Worm (Caenorhabditis elegans) whole organism, L2 larva: ENCODE measurements around the gene T22B7.4.
A peak's percentile ranks its signal among the peaks of the same experiment; 100 is the strongest.

Source experiments
- C34F6.9 ChIP-seq: fragments of 150-350 bp; optimal IDR thresholded peaks from 2 replicates; lab custom pipeline; 2014; ENCODE audit warnings: missing biosample characterization, missing genetic modification characterization
- F13H6.1 ChIP-seq: sonication (generic microtip); optimal IDR thresholded peaks from 2 replicates; lab custom pipeline; 2016; ENCODE audit warnings: missing genetic modification characterization, missing compliant biosample characterization
- Y55F3AM.14 ChIP-seq: fragments of 200-800 bp; sonication (Bioruptor generic); optimal IDR thresholded peaks from 2 replicates; lab custom pipeline; 2018; ENCODE audit warnings: mild to moderate bottlenecking, missing genetic modification characterization, missing compliant biosample characterization
- alr-1 ChIP-seq: fragments of 150-350 bp; optimal IDR thresholded peaks from 2 replicates; lab custom pipeline; 2014; ENCODE audit warnings: missing biosample characterization, missing genetic modification characterization
- ama-1 ChIP-seq: fragments of 150-350 bp; optimal IDR thresholded peaks from 2 replicates; lab custom pipeline; 2018; ENCODE audit warnings: inconsistent platforms
- blmp-1 ChIP-seq: sonication (generic microtip); optimal IDR thresholded peaks from 2 replicates; lab custom pipeline; 2017; ENCODE audit warnings: missing genetic modification characterization, mild to moderate bottlenecking, missing compliant biosample characterization, antibody characterized with exemption, moderate library complexity; ENCODE audit not compliant: insufficient read depth
- ceh-82 ChIP-seq: fragments of 150-350 bp; optimal IDR thresholded peaks from 2 replicates; lab custom pipeline; 2014; ENCODE audit warnings: missing biosample characterization, missing genetic modification characterization
- crh-2 ChIP-seq: sonication (generic microtip); optimal IDR thresholded peaks from 2 replicates; lab custom pipeline; 2017; ENCODE audit warnings: missing biosample characterization, missing genetic modification characterization
- dmd-4 ChIP-seq: sonication (generic microtip); optimal IDR thresholded peaks from 2 replicates; lab custom pipeline; 2017; ENCODE audit warnings: missing biosample characterization, missing genetic modification characterization
- egl-27 ChIP-seq: sonication (generic microtip); optimal IDR thresholded peaks from 3 replicates; lab custom pipeline; 2017; ENCODE audit warnings: missing biosample characterization, missing genetic modification reagents, missing genetic modification characterization
- fos-1 ChIP-seq: fragments of 150-350 bp; optimal IDR thresholded peaks from 2 replicates; lab custom pipeline; 2014; ENCODE audit warnings: missing biosample characterization, missing genetic modification characterization
- lin-11 ChIP-seq: fragments of 150-350 bp; sonication (generic microtip); optimal IDR thresholded peaks from 2 replicates; lab custom pipeline; 2014; ENCODE audit warnings: missing biosample characterization, missing genetic modification characterization, inconsistent platforms, mixed read lengths
- lsy-2 ChIP-seq, 2 experiments: fragments of 150-350 bp in 1 of 2; sonication (generic microtip) in 1 of 2; optimal IDR thresholded peaks; 2 replicates each; lab custom pipeline; 2014 to 2017; ENCODE audit warnings: missing biosample characterization in 2 of 2, missing genetic modification characterization in 2 of 2
- mab-5 ChIP-seq: fragments of 150-350 bp; optimal IDR thresholded peaks from 2 replicates; lab custom pipeline; 2014; ENCODE audit warnings: missing biosample characterization, missing genetic modification characterization
- mbf-1 ChIP-seq: sonication (generic microtip); optimal IDR thresholded peaks from 2 replicates; lab custom pipeline; 2017; ENCODE audit warnings: missing biosample characterization, missing genetic modification characterization
- mdl-1 ChIP-seq, 2 experiments: fragments of 150-350 bp in 1 of 2; sonication (generic microtip) in 1 of 2; optimal IDR thresholded peaks; 2 replicates each; lab custom pipeline; 2017; ENCODE audit warnings: missing biosample characterization in 2 of 2, missing genetic modification characterization in 2 of 2
- nhr-12 ChIP-seq: fragments of 150-350 bp; optimal IDR thresholded peaks from 2 replicates; lab custom pipeline; 2014; ENCODE audit warnings: missing biosample characterization, missing genetic modification characterization
- nhr-129 ChIP-seq: fragments of 150-350 bp; optimal IDR thresholded peaks from 2 replicates; lab custom pipeline; 2014; ENCODE audit warnings: missing biosample characterization, missing genetic modification characterization
- nhr-21 ChIP-seq: fragments of 150-350 bp; optimal IDR thresholded peaks from 2 replicates; lab custom pipeline; 2014; ENCODE audit warnings: missing biosample characterization, missing genetic modification characterization
- nhr-237 ChIP-seq: fragments of 150-350 bp; optimal IDR thresholded peaks from 2 replicates; lab custom pipeline; 2014; ENCODE audit warnings: missing biosample characterization, missing genetic modification characterization
- nhr-25 ChIP-seq: fragments of 150-350 bp; sonication (generic microtip); optimal IDR thresholded peaks from 3 replicates; lab custom pipeline; 2014; ENCODE audit warnings: missing biosample characterization, missing genetic modification characterization
- nhr-6 ChIP-seq: fragments of 150-350 bp; optimal IDR thresholded peaks from 2 replicates; lab custom pipeline; 2014; ENCODE audit warnings: missing biosample characterization, missing genetic modification characterization
- peb-1 ChIP-seq: fragments of 150-350 bp; optimal IDR thresholded peaks from 2 replicates; lab custom pipeline; 2014; ENCODE audit warnings: missing biosample characterization, missing genetic modification characterization
- sem-4 ChIP-seq: fragments of 150-350 bp; optimal IDR thresholded peaks from 2 replicates; lab custom pipeline; 2014; ENCODE audit warnings: missing biosample characterization, missing genetic modification reagents, missing genetic modification characterization
- skn-1 ChIP-seq: sonication (generic microtip); optimal IDR thresholded peaks from 2 replicates; lab custom pipeline; 2017; ENCODE audit warnings: missing biosample characterization, missing genetic modification characterization
- sma-3 ChIP-seq: sonication (generic microtip); optimal IDR thresholded peaks from 2 replicates; lab custom pipeline; 2016; ENCODE audit warnings: missing genetic modification reagents, missing genetic modification characterization, missing compliant biosample characterization
- sma-9 ChIP-seq, 2 experiments: fragments of 150-350 bp in 1 of 2; sonication (generic microtip) in 1 of 2; optimal IDR thresholded peaks; 2 replicates each; lab custom pipeline; 2014 to 2016; ENCODE audit warnings: missing genetic modification characterization in 2 of 2, mild to moderate bottlenecking in 1 of 2, missing biosample characterization in 1 of 2, missing compliant biosample characterization in 1 of 2, missing genetic modification reagents in 1 of 2, moderate library complexity in 1 of 2
- unc-39 ChIP-seq: fragments of 150-350 bp; optimal IDR thresholded peaks from 2 replicates; lab custom pipeline; 2014; ENCODE audit warnings: missing biosample characterization, missing genetic modification characterization
- unc-55 ChIP-seq: fragments of 150-350 bp; sonication (generic microtip); optimal IDR thresholded peaks from 3 replicates; lab custom pipeline; 2014; ENCODE audit warnings: missing biosample characterization, missing genetic modification reagents, missing genetic modification characterization
- unc-62 ChIP-seq: fragments of 150-350 bp; optimal IDR thresholded peaks from 2 replicates; lab custom pipeline; 2014; ENCODE audit warnings: missing biosample characterization, missing genetic modification reagents, missing genetic modification characterization
- zag-1 ChIP-seq: fragments of 150-350 bp; optimal IDR thresholded peaks from 2 replicates; lab custom pipeline; 2014; ENCODE audit warnings: missing biosample characterization, missing genetic modification characterization
- ztf-1 ChIP-seq: fragments of 200-800 bp; sonication (Bioruptor generic); conservative IDR thresholded peaks from 2 replicates; pipeline ENCODE4 v1.3.6; 2022; ENCODE audit warnings: missing genetic modification characterization, missing compliant biosample characterization
- ztf-4 ChIP-seq: fragments of 150-350 bp; optimal IDR thresholded peaks from 2 replicates; lab custom pipeline; 2014; ENCODE audit warnings: missing biosample characterization, missing genetic modification characterization

Gene T22B7.4

DNA sequence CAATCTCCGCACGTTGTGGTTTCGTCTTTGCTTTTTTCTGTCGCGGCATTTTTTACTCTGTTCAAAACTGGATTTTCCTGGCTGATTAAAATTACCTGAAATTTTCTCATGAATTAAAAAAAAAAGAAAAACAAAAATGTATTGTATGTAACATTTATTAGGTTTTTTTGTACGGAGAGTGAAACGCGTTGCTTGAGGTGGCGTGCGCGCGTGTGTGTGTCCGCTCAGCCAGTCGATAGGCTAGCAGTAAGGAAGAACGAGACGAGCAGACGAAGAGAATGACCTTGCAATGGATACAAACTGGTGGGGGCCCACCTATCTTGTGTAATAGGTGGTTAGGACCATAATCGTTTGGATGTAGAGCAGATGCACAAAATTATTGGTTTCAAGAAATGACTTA, at the start of gene T22B7.4:
TSS of gene T22B7.4 (minus strand) at position 101 of the 400 bp plus-strand sequence.
- TF ChIP-seq ceh-82 (tag; lab: Kevin White, UChicago), result no peak
- no peak for TF ChIP-seq crh-2
- no peak for TF ChIP-seq mab-5 (tag; lab: Kevin White, UChicago)
- no peak for TF ChIP-seq unc-39 (tag; lab: Kevin White, UChicago)
- no peak for TF ChIP-seq Y55F3AM.14 (GFP tag; lab: Kevin White, UChicago)
- TF ChIP-seq unc-62 (GFP tag; lab: Kevin White, UChicago), result no peak
- TF ChIP-seq ztf-4, result no peak
- TF ChIP-seq sma-3, result no peak
- no peak for TF ChIP-seq alr-1 (tag; lab: Kevin White, UChicago)

DNA sequence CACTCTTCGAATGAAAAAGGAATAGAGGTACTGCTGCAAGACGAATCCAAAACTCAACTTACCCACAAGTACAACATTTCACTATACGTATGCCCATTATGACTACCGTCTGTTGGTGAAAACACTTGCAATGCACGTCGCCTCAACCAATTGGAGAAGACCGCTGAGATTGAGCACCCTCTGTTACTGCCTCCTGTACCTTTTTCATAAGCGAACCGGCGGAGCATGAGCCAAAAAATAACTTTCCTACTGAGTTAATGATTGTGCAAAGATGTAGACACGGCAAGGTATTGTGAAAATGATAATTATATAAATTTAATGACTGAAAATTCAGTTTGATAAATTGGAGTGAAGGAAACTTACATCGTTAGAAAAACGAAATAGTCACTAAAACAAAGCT, 47.9 kb upstream of the T22B7.4 start:
- TF ChIP-seq skn-1 (no peak), nhr-237 (tag; lab: Kevin White, UChicago) (no peak)

DNA sequence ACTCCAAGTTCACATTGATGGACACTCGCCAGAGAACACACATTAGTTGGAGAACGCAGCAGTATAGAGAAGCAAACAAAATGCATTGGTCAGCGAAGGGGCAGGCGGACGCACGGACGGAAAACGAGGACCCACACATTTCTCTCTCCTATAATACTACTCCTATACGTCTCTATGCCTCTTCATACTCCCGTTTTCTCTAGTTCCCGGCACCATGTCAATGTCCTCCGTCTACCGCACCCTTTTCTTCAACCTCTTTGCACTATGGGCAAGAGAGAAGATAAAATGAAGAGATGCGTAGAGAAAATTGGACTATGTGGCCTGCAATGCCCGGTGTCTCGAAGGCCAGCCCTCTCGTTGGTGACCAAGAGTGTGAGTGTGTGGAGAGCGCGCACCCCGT, 44.9 kb upstream of the T22B7.4 start, which contains the start of gene set-20:
TSS of gene set-20 (minus strand) at position 94 of the 400 bp plus-strand sequence.
- no peak for TF ChIP-seq nhr-12
- TF ChIP-seq mab-5 (tag; lab: Kevin White, UChicago), result peak; percentile 59
- no peak for TF ChIP-seq unc-55 (GFP tag; lab: Kevin White, UChicago)
- peak; percentile 66 for TF ChIP-seq nhr-21
- TF ChIP-seq crh-2, result peak; percentile 47
- TF ChIP-seq lin-11, result peak; percentile 34
- peak; percentile 57 for TF ChIP-seq sma-3
- TF ChIP-seq nhr-129, result peak; percentile 81
- TF ChIP-seq F13H6.1, result peak; percentile 90
- TF ChIP-seq peb-1 (tag; lab: Kevin White, UChicago), result peak; percentile 57
- TF ChIP-seq C34F6.9, result peak; percentile 66
- TF ChIP-seq ceh-82 (tag; lab: Kevin White, UChicago), result no peak
- peak in 1 of 2 experiments; percentile 7 for TF ChIP-seq lsy-2 (tag; optimal IDR thresholded peaks at IDR 0.05; lab: Kevin White, UChicago)
- TF ChIP-seq fos-1 (tag; lab: Kevin White, UChicago), result peak; percentile 79
- peak; percentile 76 for TF ChIP-seq egl-27 (tag; lab: Kevin White, UChicago)
- TF ChIP-seq nhr-6 (tag; lab: Kevin White, UChicago), result peak; percentile 33
- no peak for TF ChIP-seq nhr-237 (tag; lab: Kevin White, UChicago)
- peak; percentile 16 for TF ChIP-seq sem-4
- TF ChIP-seq mbf-1 (tag; lab: Kevin White, UChicago), result no peak
- peak; percentile 31 for TF ChIP-seq blmp-1 (tag; lab: Kevin White, UChicago)
- peak; percentile 46 to 52 for TF ChIP-seq mdl-1 (tag; optimal IDR thresholded peaks at IDR 0.05; lab: Kevin White, UChicago)
- TF ChIP-seq ama-1 (lab: Kevin White, UChicago), result no peak
- peak; percentile 64 for TF ChIP-seq zag-1 (tag; lab: Kevin White, UChicago)
- TF ChIP-seq ztf-1 (GFP tag; lab: Robert Waterston, UW), result no peak

DNA sequence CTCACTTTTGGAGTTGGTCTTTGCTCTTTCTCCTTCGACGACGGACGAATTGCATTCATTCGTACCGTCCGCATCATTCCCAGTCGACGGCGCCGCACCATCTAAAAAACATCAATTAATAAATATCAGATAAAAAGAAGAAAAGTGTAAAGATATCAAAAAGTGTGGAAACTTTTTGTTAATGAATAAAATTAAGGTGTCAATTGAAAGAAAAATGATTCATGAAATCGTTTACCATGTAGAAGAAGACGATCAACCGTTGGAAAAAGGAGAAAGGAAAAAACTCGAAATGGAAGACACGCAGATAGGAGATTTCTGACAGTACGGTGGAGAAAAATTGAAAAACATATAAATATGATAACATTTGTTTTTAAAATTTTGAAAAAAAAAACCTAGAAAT, 38.9 kb upstream of the T22B7.4 start, which contains the start of gene set-19:
TSS of gene set-19 (minus strand) at position 101 of the 400 bp plus-strand sequence.
- TF ChIP-seq zag-1 (tag; lab: Kevin White, UChicago) (no peak), nhr-25 (no peak), nhr-21 (no peak), ztf-1 (GFP tag; lab: Robert Waterston, UW) (no peak), sem-4 (no peak), dmd-4 (no peak), unc-55 (GFP tag; lab: Kevin White, UChicago) (no peak)

DNA sequence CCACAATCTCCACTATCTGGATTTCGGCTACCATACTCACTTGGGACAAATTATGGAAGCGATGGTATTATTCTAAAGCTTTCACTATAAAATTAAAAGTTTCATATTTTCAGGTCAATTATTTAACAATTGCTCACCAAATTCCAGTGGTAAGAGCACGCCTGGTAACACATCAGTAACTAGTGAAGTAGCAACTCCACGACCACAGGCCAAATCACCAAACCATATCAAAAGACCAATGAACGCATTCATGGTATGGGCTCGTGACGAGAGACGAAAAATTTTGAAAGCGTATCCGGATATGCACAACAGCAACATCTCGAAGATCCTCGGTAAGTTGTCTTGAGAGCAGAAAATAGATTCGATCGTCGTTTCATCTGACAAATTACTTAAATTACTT, 31.4 kb upstream of the T22B7.4 start:
- no peak for TF ChIP-seq mab-5 (tag; lab: Kevin White, UChicago)
- no peak for TF ChIP-seq sem-4
- no peak for TF ChIP-seq mbf-1 (tag; lab: Kevin White, UChicago)
- no peak for TF ChIP-seq nhr-21
- TF ChIP-seq ztf-4, result no peak
- TF ChIP-seq nhr-12, result no peak

DNA sequence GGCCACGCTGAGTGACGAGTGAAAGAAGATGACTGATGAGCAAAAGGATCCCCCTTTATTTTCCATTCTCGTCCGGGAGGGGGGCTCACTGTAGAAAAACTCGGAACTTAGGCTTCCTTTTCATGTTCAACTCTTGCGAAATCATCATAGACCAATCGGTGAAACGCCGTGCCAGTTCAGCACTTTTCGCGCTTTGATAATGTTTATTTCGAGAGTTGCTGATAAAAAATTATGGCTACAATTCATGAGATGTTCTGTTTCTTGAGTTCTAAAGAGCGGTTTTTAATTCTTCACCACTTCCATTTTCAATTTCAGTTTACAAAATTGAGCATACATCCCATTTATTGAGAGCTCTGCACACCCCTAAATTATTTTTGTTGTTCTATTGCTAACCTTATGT, 29.6 kb upstream of the T22B7.4 start:
- TF ChIP-seq fos-1 (tag; lab: Kevin White, UChicago) (peak; percentile 69), sma-9 (GFP tag; optimal IDR thresholded peaks at IDR 0.05; lab: Kevin White, UChicago) (peak; percentile 15), sma-9 (tag; optimal IDR thresholded peaks at IDR 0.05; lab: Kevin White, UChicago) (no peak), sem-4 (no peak)
